Worm (Caenorhabditis elegans) whole organism, L3 larva: ENCODE data around the gene B0280.17.
A peak's percentile ranks its signal among the peaks of the same experiment; 100 is the strongest.

ENCODE experiments used
- R02D3.7 ChIP-seq: fragments of 150-350 bp; optimal IDR thresholded peaks from 2 replicates; lab custom pipeline; 2014; ENCODE audit warnings: missing biosample characterization, missing genetic modification characterization
- ZK546.5 ChIP-seq: sonication (generic microtip); optimal IDR thresholded peaks from 2 replicates; lab custom pipeline; 2017; ENCODE audit warnings: missing biosample characterization, missing genetic modification characterization
- aly-2 ChIP-seq: fragments of 150-350 bp; optimal IDR thresholded peaks from 2 replicates; lab custom pipeline; 2014; ENCODE audit warnings: missing biosample characterization, missing genetic modification characterization
- ama-1 ChIP-seq: fragments of 150-350 bp; optimal IDR thresholded peaks from 2 replicates; lab custom pipeline; 2018
- ceh-16 ChIP-seq: sonication (generic microtip); optimal IDR thresholded peaks from 2 replicates; lab custom pipeline; 2017; ENCODE audit warnings: missing biosample characterization, missing genetic modification characterization
- ceh-28 ChIP-seq: fragments of 150-350 bp; optimal IDR thresholded peaks from 2 replicates; lab custom pipeline; 2014; ENCODE audit warnings: missing biosample characterization, missing genetic modification reagents, missing genetic modification characterization
- ceh-82 ChIP-seq: fragments of 150-350 bp; optimal IDR thresholded peaks from 2 replicates; lab custom pipeline; 2014; ENCODE audit warnings: missing biosample characterization, missing genetic modification characterization
- ceh-9 ChIP-seq: sonication (generic microtip); optimal IDR thresholded peaks from 2 replicates; lab custom pipeline; 2018; ENCODE audit warnings: missing biosample characterization, missing genetic modification characterization
- daf-12 ChIP-seq: fragments of 150-350 bp; optimal IDR thresholded peaks from 2 replicates; lab custom pipeline; 2014; ENCODE audit warnings: missing biosample characterization, missing genetic modification reagents, missing genetic modification characterization
- egl-27 ChIP-seq: sonication (generic microtip); optimal IDR thresholded peaks from 4 replicates; lab custom pipeline; 2017; ENCODE audit warnings: missing biosample characterization, missing genetic modification reagents, missing genetic modification characterization
- egl-5 ChIP-seq: fragments of 150-350 bp; optimal IDR thresholded peaks from 2 replicates; lab custom pipeline; 2017; ENCODE audit warnings: missing biosample characterization, missing genetic modification reagents, missing genetic modification characterization, inconsistent platforms
- elt-1 ChIP-seq: fragments of 150-350 bp; optimal IDR thresholded peaks from 2 replicates; lab custom pipeline; 2014; ENCODE audit warnings: missing biosample characterization, missing genetic modification characterization
- elt-2 ChIP-seq: sonication (generic microtip); optimal IDR thresholded peaks from 2 replicates; lab custom pipeline; 2016; ENCODE audit warnings: missing genetic modification reagents, mild to moderate bottlenecking, missing genetic modification characterization, missing compliant biosample characterization
- elt-3 ChIP-seq, 3 experiments: fragments of 150-350 bp in 1 of 3; sonication (generic microtip) in 2 of 3; optimal IDR thresholded peaks; 2 replicates in 2 of 3; 4 replicates in 1 of 3; lab custom pipeline; 2014 to 2017; ENCODE audit warnings: missing biosample characterization in 3 of 3, missing genetic modification characterization in 3 of 3
- eor-1 ChIP-seq, 2 experiments: fragments of 150-350 bp; optimal IDR thresholded peaks; 2 replicates each; lab custom pipeline; 2014 to 2018; ENCODE audit warnings: missing biosample characterization in 2 of 2, missing genetic modification characterization in 2 of 2
- fkh-10 ChIP-seq: sonication (generic microtip); optimal IDR thresholded peaks from 2 replicates; lab custom pipeline; 2017; ENCODE audit warnings: missing biosample characterization, missing genetic modification reagents, missing genetic modification characterization
- fos-1 ChIP-seq: fragments of 150-350 bp; optimal IDR thresholded peaks from 2 replicates; lab custom pipeline; 2014; ENCODE audit warnings: missing biosample characterization, missing genetic modification characterization
- hmg-11 ChIP-seq: sonication (generic microtip); optimal IDR thresholded peaks from 2 replicates; lab custom pipeline; 2016; ENCODE audit warnings: missing genetic modification characterization, missing compliant biosample characterization
- jun-1 ChIP-seq: fragments of 150-350 bp; optimal IDR thresholded peaks from 2 replicates; lab custom pipeline; 2014; ENCODE audit warnings: missing biosample characterization, missing genetic modification reagents, missing genetic modification characterization
- lin-15B ChIP-seq: fragments of 150-350 bp; optimal IDR thresholded peaks from 2 replicates; lab custom pipeline; 2014; ENCODE audit warnings: missing biosample characterization, missing genetic modification characterization
- lin-39 ChIP-seq: fragments of 150-350 bp; optimal IDR thresholded peaks from 2 replicates; lab custom pipeline; 2018; ENCODE audit warnings: missing biosample characterization, missing genetic modification reagents, missing genetic modification characterization
- lsy-12 ChIP-seq: sonication (generic microtip); optimal IDR thresholded peaks from 2 replicates; lab custom pipeline; 2016; ENCODE audit warnings: mild to moderate bottlenecking, missing genetic modification characterization, missing compliant biosample characterization
- mdl-1 ChIP-seq: fragments of 150-350 bp; optimal IDR thresholded peaks from 2 replicates; lab custom pipeline; 2014; ENCODE audit warnings: missing biosample characterization, missing genetic modification characterization
- mml-1 ChIP-seq: fragments of 150-350 bp; sonication (generic microtip); optimal IDR thresholded peaks from 3 replicates; lab custom pipeline; 2014; ENCODE audit warnings: missing biosample characterization, missing genetic modification characterization
- nfya-1 ChIP-seq: sonication (generic microtip); optimal IDR thresholded peaks from 2 replicates; lab custom pipeline; 2017; ENCODE audit warnings: missing genetic modification characterization, mild to moderate bottlenecking, missing compliant biosample characterization, antibody characterized with exemption, moderate library complexity; ENCODE audit not compliant: insufficient read depth
- nhr-11 ChIP-seq: fragments of 150-350 bp; optimal IDR thresholded peaks from 2 replicates; lab custom pipeline; 2014; ENCODE audit warnings: missing biosample characterization, missing genetic modification characterization
- nhr-12 ChIP-seq: fragments of 150-350 bp; optimal IDR thresholded peaks from 2 replicates; lab custom pipeline; 2014; ENCODE audit warnings: missing biosample characterization, missing genetic modification characterization
- nhr-23 ChIP-seq: fragments of 150-350 bp; optimal IDR thresholded peaks from 2 replicates; lab custom pipeline; 2014; ENCODE audit warnings: missing biosample characterization, missing genetic modification reagents, missing genetic modification characterization
- nhr-25 ChIP-seq: sonication (generic microtip); optimal IDR thresholded peaks from 2 replicates; lab custom pipeline; 2017; ENCODE audit warnings: missing biosample characterization, missing genetic modification characterization
- nhr-43 ChIP-seq: sonication (generic microtip); optimal IDR thresholded peaks from 2 replicates; lab custom pipeline; 2016; ENCODE audit warnings: mild to moderate bottlenecking, missing genetic modification characterization, missing compliant biosample characterization; ENCODE audit not compliant: poor library complexity, severe bottlenecking
- nhr-67 ChIP-seq: fragments of 150-350 bp; optimal IDR thresholded peaks from 2 replicates; lab custom pipeline; 2014; ENCODE audit warnings: missing biosample characterization, missing genetic modification characterization
- nhr-76 ChIP-seq: fragments of 150-350 bp; sonication (generic microtip); optimal IDR thresholded peaks from 5 replicates; lab custom pipeline; 2014; ENCODE audit warnings: missing biosample characterization, missing genetic modification characterization
- nhr-77 ChIP-seq: fragments of 150-350 bp; optimal IDR thresholded peaks from 2 replicates; lab custom pipeline; 2014; ENCODE audit warnings: missing biosample characterization, missing genetic modification characterization
- pha-4 ChIP-seq: fragments of 150-350 bp; optimal IDR thresholded peaks from 2 replicates; lab custom pipeline; 2014; ENCODE audit warnings: missing biosample characterization, missing genetic modification reagents, missing genetic modification characterization
- pqm-1 ChIP-seq: fragments of 150-350 bp; optimal IDR thresholded peaks from 2 replicates; lab custom pipeline; 2017; ENCODE audit warnings: missing biosample characterization, missing genetic modification characterization, inconsistent platforms
- sea-2 ChIP-seq: fragments of 150-350 bp; sonication (generic microtip); optimal IDR thresholded peaks from 4 replicates; lab custom pipeline; 2014; ENCODE audit warnings: missing biosample characterization, missing genetic modification reagents, missing genetic modification characterization
- skn-1 ChIP-seq: fragments of 150-350 bp; optimal IDR thresholded peaks from 2 replicates; lab custom pipeline; 2014; ENCODE audit warnings: missing biosample characterization, missing genetic modification characterization
- snpc-4 ChIP-seq: fragments of 150-350 bp; optimal IDR thresholded peaks from 2 replicates; lab custom pipeline; 2014; ENCODE audit warnings: missing biosample characterization, missing genetic modification characterization
- tbx-2 ChIP-seq: sonication (generic microtip); optimal IDR thresholded peaks from 2 replicates; lab custom pipeline; 2016; ENCODE audit warnings: mild to moderate bottlenecking, missing genetic modification characterization, missing compliant biosample characterization
- unc-39 ChIP-seq: sonication (generic microtip); optimal IDR thresholded peaks from 4 replicates; lab custom pipeline; 2017; ENCODE audit warnings: missing biosample characterization, missing genetic modification characterization
- unc-62 ChIP-seq: fragments of 150-350 bp; sonication (generic microtip); optimal IDR thresholded peaks from 4 replicates; lab custom pipeline; 2014; ENCODE audit warnings: missing biosample characterization, missing genetic modification reagents, missing genetic modification characterization
- zag-1 ChIP-seq: fragments of 150-350 bp; optimal IDR thresholded peaks from 2 replicates; lab custom pipeline; 2014; ENCODE audit warnings: missing biosample characterization, missing genetic modification characterization
- ztf-11 ChIP-seq: fragments of 150-350 bp; optimal IDR thresholded peaks from 2 replicates; lab custom pipeline; 2014; ENCODE audit warnings: missing biosample characterization, missing genetic modification characterization
- ztf-4 ChIP-seq: fragments of 150-350 bp; optimal IDR thresholded peaks from 2 replicates; lab custom pipeline; 2014; ENCODE audit warnings: missing biosample characterization, missing genetic modification characterization

The B0280.17 gene

DNA sequence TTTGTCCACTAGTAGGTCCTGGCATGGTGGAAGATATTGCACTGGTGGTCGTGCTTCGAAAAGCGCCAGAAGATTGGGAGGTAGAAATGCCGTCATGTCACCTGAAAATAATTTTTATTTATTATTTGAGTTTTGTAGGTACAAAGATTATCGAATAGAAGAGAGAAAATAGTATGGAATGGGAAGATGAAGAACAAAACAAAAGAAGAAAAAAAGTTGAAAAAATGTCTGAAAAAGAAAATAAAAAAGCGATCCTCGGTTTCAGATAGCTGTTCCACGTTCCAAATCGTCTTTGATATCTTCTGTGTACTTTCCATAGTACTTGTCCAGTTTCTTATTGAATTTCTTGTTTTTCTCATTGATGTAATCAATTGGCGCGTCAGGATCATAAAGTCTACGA lies 25.1 kb upstream of the B0280.17 start, which contains the start of gene rnp-7:
Gene rnp-7 (minus strand): TSS at position 101 of the 400 bp plus-strand sequence.
- TF ChIP-seq eor-1 (tag; optimal IDR thresholded peaks at IDR 0.05; lab: Kevin White, UChicago) (no peak), pha-4 (tag; lab: Kevin White, UChicago) (no peak), ceh-9 (no peak), egl-5 (no peak), hmg-11 (tag; lab: Kevin White, UChicago) (no peak), sea-2 (GFP tag; lab: Kevin White, UChicago) (no peak), elt-1 (tag; lab: Kevin White, UChicago) (no peak), ztf-4 (tag; lab: Kevin White, UChicago) (no peak)

DNA sequence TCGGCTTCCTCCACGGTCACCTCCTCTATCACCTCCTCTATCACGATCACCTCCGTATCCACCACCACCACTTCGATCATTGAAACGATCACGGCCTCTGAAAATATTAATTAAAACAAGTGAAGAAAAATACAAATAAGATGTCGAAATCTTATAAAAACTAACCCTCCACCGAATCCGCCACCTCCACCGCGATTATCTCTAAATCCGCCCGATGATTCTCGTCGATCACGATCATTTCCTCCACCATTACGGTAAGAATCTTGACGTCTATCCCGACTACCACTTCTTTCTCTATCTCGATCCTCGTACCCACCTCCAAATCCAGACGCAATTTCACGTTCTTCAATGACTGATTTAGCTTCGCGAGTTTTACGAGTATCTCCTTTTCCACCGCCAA lies 23.3 kb upstream of the B0280.17 start:
- TF ChIP-seq elt-3 (tag; optimal IDR thresholded peaks at IDR 0.05; lab: Kevin White, UChicago) (no peak), ama-1 (lab: Kevin White, UChicago) (no peak), unc-39 (tag; lab: Kevin White, UChicago) (no peak), lin-15B (tag; lab: Kevin White, UChicago) (no peak), ztf-11 (no peak), mml-1 (no peak), ceh-9 (no peak), ceh-28 (no peak), mdl-1 (tag; lab: Kevin White, UChicago) (no peak), unc-62 (no peak), elt-1 (tag; lab: Kevin White, UChicago) (no peak), skn-1 (tag; lab: Kevin White, UChicago) (no peak), nhr-43 (tag; lab: Kevin White, UChicago) (no peak), jun-1 (tag; lab: Kevin White, UChicago) (no peak), ceh-16 (tag; lab: Kevin White, UChicago) (no peak), hmg-11 (tag; lab: Kevin White, UChicago) (no peak), R02D3.7 (tag; lab: Kevin White, UChicago) (no peak)
- TF ChIP-seq, all 47 proteins: peak for 0

DNA sequence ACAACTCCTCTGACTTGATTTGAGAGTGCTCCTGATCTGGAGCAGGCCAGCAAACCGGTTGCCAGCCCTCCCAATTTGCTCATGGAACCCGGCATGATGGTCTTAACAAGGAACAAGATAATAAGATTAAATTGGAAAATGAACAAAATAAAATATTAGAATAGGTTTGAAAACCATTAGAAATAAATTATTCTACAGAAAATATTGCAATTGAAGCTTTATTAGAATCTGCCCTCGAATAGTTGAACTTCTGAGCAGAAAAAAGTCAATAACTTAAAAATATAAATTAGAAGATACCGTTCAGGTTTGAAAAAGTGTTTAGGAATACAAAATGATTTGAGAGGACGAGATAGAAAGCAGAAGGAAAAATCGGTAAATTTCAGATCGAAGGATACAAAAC lies 22.8 kb upstream of the B0280.17 start, which contains the start of gene nuo-4:
Gene nuo-4 (minus strand): TSS at position 101 of the 400 bp plus-strand sequence.
- no peak for TF ChIP-seq eor-1 (tag; optimal IDR thresholded peaks at IDR 0.05; lab: Kevin White, UChicago)
- TF ChIP-seq unc-62, result no peak

DNA sequence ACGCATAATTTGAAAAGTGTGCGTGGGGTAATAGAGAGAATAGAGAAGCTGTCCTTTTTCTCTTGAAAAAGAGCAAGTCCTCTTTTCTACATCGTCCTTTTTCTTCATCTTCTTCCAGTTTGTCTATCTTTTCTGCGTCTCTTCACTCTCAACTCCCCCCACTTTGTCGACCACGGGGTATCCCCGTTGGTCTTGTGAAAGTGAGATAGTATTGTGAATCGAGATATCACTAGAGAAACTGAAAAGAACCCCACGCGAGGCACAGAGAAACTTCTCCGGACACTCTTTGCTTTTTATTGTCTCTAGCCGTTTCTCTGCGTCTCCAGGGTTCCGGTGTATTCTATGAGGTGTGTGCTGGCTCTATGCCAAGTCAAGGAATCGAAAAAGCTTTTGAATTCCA lies 19.7 kb upstream of the B0280.17 start:
- peak; percentile 80 for TF ChIP-seq nhr-43 (tag; lab: Kevin White, UChicago)
- TF ChIP-seq ZK546.5 (tag; lab: Kevin White, UChicago), result peak; percentile 17
- TF ChIP-seq ama-1 (lab: Kevin White, UChicago), result peak; percentile 79
- TF ChIP-seq hmg-11 (tag; lab: Kevin White, UChicago), result peak; percentile 92
- peak; percentile 75 for TF ChIP-seq R02D3.7 (tag; lab: Kevin White, UChicago)
- TF ChIP-seq jun-1 (tag; lab: Kevin White, UChicago), result peak; percentile 89
- no peak for TF ChIP-seq aly-2 (tag; lab: Kevin White, UChicago)
- TF ChIP-seq skn-1 (tag; lab: Kevin White, UChicago), result peak; percentile 78
- TF ChIP-seq elt-1 (tag; lab: Kevin White, UChicago), result peak; percentile 40
- TF ChIP-seq pqm-1, result peak; percentile 47
- TF ChIP-seq ceh-28, result peak; percentile 89
- TF ChIP-seq daf-12 (tag; lab: Kevin White, UChicago), result no peak
- TF ChIP-seq lsy-12, result peak; percentile 87
- peak; percentile 98 for TF ChIP-seq mdl-1 (tag; lab: Kevin White, UChicago)
- peak; percentile 85 for TF ChIP-seq egl-5
- TF ChIP-seq elt-3 (tag; optimal IDR thresholded peaks at IDR 0.05; lab: Kevin White, UChicago), result no peak
- peak; percentile 69 for TF ChIP-seq unc-62
- peak; percentile 67 for TF ChIP-seq lin-39 (tag; lab: Kevin White, UChicago)
- TF ChIP-seq mml-1, result no peak
- TF ChIP-seq snpc-4 (tag; lab: Kevin White, UChicago), result peak; percentile 88
- no peak for TF ChIP-seq nhr-12 (tag; lab: Kevin White, UChicago)
- TF ChIP-seq elt-2, result peak; percentile 83
- TF ChIP-seq nhr-25 (tag; lab: Kevin White, UChicago), result peak; percentile 87
- no peak for TF ChIP-seq ztf-11
- TF ChIP-seq nhr-67 (tag; lab: Kevin White, UChicago), result peak; percentile 15
- peak; percentile 97 for TF ChIP-seq egl-27 (tag; lab: Kevin White, UChicago)
- peak; percentile 79 for TF ChIP-seq tbx-2 (tag; lab: Kevin White, UChicago)
- peak; percentile 34 for TF ChIP-seq fos-1 (tag; lab: Kevin White, UChicago)
- TF ChIP-seq unc-39 (tag; lab: Kevin White, UChicago), result no peak
- peak; percentile 69 for TF ChIP-seq nhr-77 (tag; lab: Kevin White, UChicago)
- peak; percentile 85 for TF ChIP-seq nhr-23
- peak; percentile 52 for TF ChIP-seq ceh-82 (tag; lab: Kevin White, UChicago)
- TF ChIP-seq fkh-10 (GFP tag; lab: Kevin White, UChicago), result peak; percentile 98
- peak; percentile 94 for TF ChIP-seq nfya-1
- peak; percentile 13 for TF ChIP-seq sea-2 (GFP tag; lab: Kevin White, UChicago)
- TF ChIP-seq zag-1 (tag; lab: Kevin White, UChicago), result peak; percentile 81
- peak; percentile 74 for TF ChIP-seq lin-15B (tag; lab: Kevin White, UChicago)
- no peak for TF ChIP-seq ceh-9
- peak; percentile 74 for TF ChIP-seq nhr-11 (tag; lab: Kevin White, UChicago)
- TF ChIP-seq nhr-76 (tag; lab: Kevin White, UChicago), result no peak
- no peak for TF ChIP-seq ztf-4 (tag; lab: Kevin White, UChicago)
- peak; percentile 92 for TF ChIP-seq pha-4 (tag; lab: Kevin White, UChicago)
- TF ChIP-seq, all 47 proteins: peak for 32
